Fruit fly (Drosophila melanogaster): Measurements from ENCODE around the gene RpL17.

Gene RpL17

DNA sequence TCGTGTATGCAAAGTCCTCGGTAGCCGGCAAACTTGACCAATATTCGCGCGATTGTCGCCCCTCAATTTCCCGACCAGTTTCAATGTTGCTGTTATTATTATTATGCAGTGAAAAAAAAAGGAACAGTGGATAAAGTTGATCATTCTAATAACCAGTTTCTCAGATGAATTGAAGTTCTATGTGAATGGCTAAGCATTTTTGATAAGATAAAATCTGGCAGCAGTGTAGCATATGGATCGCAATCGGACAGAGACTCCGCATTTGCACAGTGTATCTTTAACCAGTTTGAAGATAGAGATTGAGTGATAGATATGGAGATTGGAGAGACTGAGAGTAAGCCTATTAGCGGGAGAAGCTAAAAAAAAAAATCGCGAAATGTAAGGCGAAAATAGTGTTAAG lies 49.4 kb upstream of the RpL17 start (continued):
- TF ChIP-seq Doc3 (GFP tag; IDR thresholded peaks at IDR 0.05; ENCODE audit: partially characterized antibody) (no peak), esg (GFP tag; conservative IDR thresholded peaks at IDR 0.05) (peak; percentile 67), CG6854 (GFP tag; optimal IDR thresholded peaks at IDR 0.05) (no peak), CG3726 (GFP tag; IDR thresholded peaks at IDR 0.05) (no peak), Ets97D (GFP tag; optimal IDR thresholded peaks at IDR 0.05) (peak; percentile 10), bsh (GFP tag; optimal IDR thresholded peaks at IDR 0.05) (peak; percentile 37 to 53), crp (GFP tag; optimal IDR thresholded peaks at IDR 0.05) (no peak), dati (GFP tag; IDR thresholded peaks at IDR 0.05) (peak; percentile 31; the same call in 1 of the 2 replicates), CG2199 (GFP tag; IDR thresholded peaks at IDR 0.05) (no peak), CG17802 (tag; optimal IDR thresholded peaks at IDR 0.05) (peak; percentile 25), fd102C (GFP tag; optimal IDR thresholded peaks at IDR 0.05) (no peak), CG15011 (GFP tag; optimal IDR thresholded peaks at IDR 0.05) (peak; percentile 44), BtbVII (GFP tag; optimal IDR thresholded peaks at IDR 0.05) (peak; percentile 54), CG8281 (tag; optimal IDR thresholded peaks at IDR 0.05) (peak; percentile 37), CG17612 (GFP tag; IDR thresholded peaks at IDR 0.05) (peak; percentile 61), CG17359 (tag; optimal IDR thresholded peaks at IDR 0.05) (peak; percentile 81), Gug (GFP tag; IDR thresholded peaks at IDR 0.05) (peak; percentile 69; the same call in 2 of the 4 replicates), her (GFP tag; optimal IDR thresholded peaks at IDR 0.05) (peak; percentile 83), CG5180 (GFP tag; optimal IDR thresholded peaks at IDR 0.05) (peak; percentile 36), CG4360 (GFP tag; IDR thresholded peaks at IDR 0.05) (no peak), Sry-β (GFP tag; optimal IDR thresholded peaks at IDR 0.05) (no peak), insv (GFP tag; optimal IDR thresholded peaks at IDR 0.05) (no peak), NC2β (GFP tag; optimal IDR thresholded peaks at IDR 0.05) (peak; percentile 52), CG2875 (GFP tag; optimal IDR thresholded peaks at IDR 0.05) (peak; percentile 20), Sox102F (GFP tag; optimal IDR thresholded peaks at IDR 0.05) (peak; percentile 83), CG4282 (GFP tag; optimal IDR thresholded peaks at IDR 0.05) (peak; percentile 68), sob (GFP tag; IDR thresholded peaks at IDR 0.05) (peak; percentile 77), nom (GFP tag; optimal IDR thresholded peaks at IDR 0.05) (no peak), corto (GFP tag; optimal IDR thresholded peaks at IDR 0.05) (no peak), Dref (GFP tag; IDR thresholded peaks at IDR 0.05) (no peak), CG4730 (GFP tag; IDR thresholded peaks at IDR 0.05) (peak; percentile 32; the same call in 1 of the 2 replicates), hbn (GFP tag; IDR thresholded peaks at IDR 0.05; ENCODE audit: partially characterized antibody) (no peak), CG17361 (GFP tag; IDR thresholded peaks at IDR 0.05) (0 out of 3 replicates have a peak, but pooled peaks have one; percentile 44), CG10959 (GFP tag; IDR thresholded peaks at IDR 0.05) (no peak), Deaf1 (tag; optimal IDR thresholded peaks at IDR 0.05) (peak; percentile 1), kah (GFP tag; optimal IDR thresholded peaks at IDR 0.05) (peak; percentile 49), CG8290 (GFP tag; optimal IDR thresholded peaks at IDR 0.05) (no peak), CG8290 (tag; optimal IDR thresholded peaks at IDR 0.05) (peak in 1 of 2 experiments; percentile 92), Camta (GFP tag; optimal IDR thresholded peaks at IDR 0.05) (peak; percentile 51), CG3281 (GFP tag; optimal IDR thresholded peaks at IDR 0.05) (peak; percentile 74), ase (GFP tag; IDR thresholded peaks at IDR 0.05) (peak; percentile 65; the same call in 2 of the 3 replicates), CG7839 (tag; optimal IDR thresholded peaks at IDR 0.05) (peak; percentile 79), gcm (GFP tag; optimal IDR thresholded peaks at IDR 0.05) (peak; percentile 32), Poxn (GFP tag; IDR thresholded peaks at IDR 0.05) (no peak), wor (GFP tag; IDR thresholded peaks at IDR 0.05) (peak; percentile 58), CG9932 (GFP tag; IDR thresholded peaks at IDR 0.05) (peak; percentile 87), tx (GFP tag; optimal IDR thresholded peaks at IDR 0.05) (peak; percentile 42), CG1602 (GFP tag; optimal IDR thresholded peaks at IDR 0.05) (peak; percentile 25), CG18599 (GFP tag; optimal IDR thresholded peaks at IDR 0.05) (peak; percentile 76), Fer1 (GFP tag; optimal IDR thresholded peaks at IDR 0.05) (peak; percentile 64), CG5245 (GFP tag; optimal IDR thresholded peaks at IDR 0.05) (peak; percentile 42)

All from whole organism, embryonic.